Fruit fly (Drosophila melanogaster): ENCODE data around the gene Ranbp21.

dm6 chrX:19662583-19663195 is 10.6 kb upstream of the Ranbp21 start:
- TF ChIP-seq Dfd (GFP tag; optimal IDR thresholded peaks at IDR 0.05), result no peak
- no peak for TF ChIP-seq ey (GFP tag; optimal IDR thresholded peaks at IDR 0.05)
- peak; percentile 90 for TF ChIP-seq Dif (GFP tag; optimal IDR thresholded peaks at IDR 0.05; ENCODE audit: partially characterized antibody)
- TF ChIP-seq fru (GFP tag; optimal IDR thresholded peaks at IDR 0.05), result no peak
- no peak for TF ChIP-seq Myc (optimal IDR thresholded peaks at IDR 0.05)

Measured in whole organism, wandering third instar larva.